Fruit fly (Drosophila melanogaster) whole organism, embryonic: ENCODE results near the gene CG4660.

Experiments
- CG1024 ChIP-seq: fragments of 200-800 bp; sonication (Bioruptor generic); IDR thresholded peaks from 2 replicates; pipeline ENCODE4 v1.3.6; 2022; ENCODE audit warnings: missing biosample characterization, missing genetic modification characterization
- CG10321 ChIP-seq: fragments of 200-800 bp; sonication (Bioruptor generic); IDR thresholded peaks from 2 replicates; pipeline ENCODE4 v1.3.6; 2022; ENCODE audit warnings: missing biosample characterization, missing genetic modification characterization
- CG11085 ChIP-seq: fragments of 200-800 bp; sonication (Bioruptor generic); IDR thresholded peaks from 2 replicates; pipeline ENCODE4 v1.3.6; 2022; ENCODE audit warnings: missing biosample characterization, missing genetic modification characterization
- CG11723 ChIP-seq: fragments of 200-800 bp; sonication (Bioruptor generic); optimal IDR thresholded peaks from 2 replicates; lab custom pipeline; 2017; ENCODE audit warnings: missing biosample characterization, mild to moderate bottlenecking, missing genetic modification characterization
- CG12769 ChIP-seq: fragments of 200-800 bp; sonication (Bioruptor generic); optimal IDR thresholded peaks from 2 replicates; lab custom pipeline; 2019; ENCODE audit warnings: missing biosample characterization, mild to moderate bottlenecking, missing genetic modification characterization, moderate library complexity
- CG15514 ChIP-seq: fragments of 200-800 bp; sonication (Bioruptor generic); optimal IDR thresholded peaks from 3 replicates; lab custom pipeline; 2017; ENCODE audit warnings: missing biosample characterization, missing genetic modification characterization, mild to moderate bottlenecking, moderate library complexity, missing genetic modification reagents
- CG16813 ChIP-seq: fragments of 200-800 bp; sonication (Bioruptor generic); IDR thresholded peaks from 3 replicates; pipeline ENCODE4 v1.3.6; 2022; ENCODE audit warnings: missing biosample characterization, missing genetic modification characterization; ENCODE audit not compliant: partially characterized antibody
- CG17912 ChIP-seq: fragments of 200-800 bp; sonication (Bioruptor generic); optimal IDR thresholded peaks from 2 replicates; lab custom pipeline; 2018; ENCODE audit warnings: missing biosample characterization, mild to moderate bottlenecking, missing genetic modification characterization
- CG18262 ChIP-seq: fragments of 200-800 bp; optimal IDR thresholded peaks from 3 replicates; lab custom pipeline; 2019; ENCODE audit warnings: missing biosample characterization, mild to moderate bottlenecking, missing genetic modification characterization, moderate library complexity
- CG2120 ChIP-seq: fragments of 200-800 bp; sonication (Bioruptor generic); optimal IDR thresholded peaks from 3 replicates; lab custom pipeline; 2016; ENCODE audit warnings: missing biosample characterization, missing genetic modification characterization
- CG2712 ChIP-seq: fragments of 200-800 bp; optimal IDR thresholded peaks from 3 replicates; lab custom pipeline; 2019; ENCODE audit warnings: missing biosample characterization, mild to moderate bottlenecking, missing genetic modification characterization, moderate library complexity
- CG3281 ChIP-seq: fragments of 200-800 bp; sonication (Bioruptor generic); optimal IDR thresholded peaks from 3 replicates; lab custom pipeline; 2017; ENCODE audit warnings: missing biosample characterization, mild to moderate bottlenecking, missing genetic modification characterization
- CG34224 ChIP-seq: fragments of 200-800 bp; sonication (Bioruptor generic); IDR thresholded peaks from 3 replicates; pipeline ENCODE4 v1.3.6; 2022; ENCODE audit warnings: missing biosample characterization, missing genetic modification characterization; ENCODE audit not compliant: partially characterized antibody
- CG6765 ChIP-seq: fragments of 200-800 bp; sonication (Bioruptor generic); optimal IDR thresholded peaks from 3 replicates; lab custom pipeline; 2017; ENCODE audit warnings: missing biosample characterization, mild to moderate bottlenecking, missing genetic modification characterization
- CG7357 ChIP-seq: fragments of 200-800 bp; sonication (Bioruptor generic); IDR thresholded peaks from 3 replicates; pipeline ENCODE4 v1.3.6; 2022; ENCODE audit warnings: missing biosample characterization, missing genetic modification characterization
- CG7963 ChIP-seq: fragments of 200-800 bp; sonication (Bioruptor generic); IDR thresholded peaks from 3 replicates; pipeline ENCODE4 v1.3.6; 2022; ENCODE audit warnings: missing biosample characterization, missing genetic modification characterization; ENCODE audit not compliant: partially characterized antibody
- Camta ChIP-seq: fragments of 200-800 bp; sonication (Bioruptor generic); optimal IDR thresholded peaks from 2 replicates; lab custom pipeline; 2016; ENCODE audit warnings: missing biosample characterization, missing genetic modification characterization
- CkIIα-i1 ChIP-seq: fragments of 200-800 bp; sonication (Bioruptor generic); IDR thresholded peaks from 2 replicates; pipeline ENCODE4 v1.3.6; 2022; ENCODE audit warnings: missing biosample characterization, missing genetic modification characterization
- Dp ChIP-seq: fragments of 200-800 bp; sonication (Bioruptor generic); optimal IDR thresholded peaks from 2 replicates; lab custom pipeline; 2018; ENCODE audit warnings: missing biosample characterization, mild to moderate bottlenecking, missing genetic modification characterization, moderate library complexity
- E2f2 ChIP-seq: fragments of 200-800 bp; sonication (Bioruptor generic); IDR thresholded peaks from 2 replicates; pipeline ENCODE4 v1.3.6; 2022; ENCODE audit warnings: missing biosample characterization, missing genetic modification characterization
- ERR ChIP-seq: fragments of 200-800 bp; sonication (Bioruptor generic); optimal IDR thresholded peaks from 2 replicates; lab custom pipeline; 2016; ENCODE audit warnings: missing biosample characterization, missing genetic modification characterization
- H15 ChIP-seq: fragments of 200-800 bp; sonication (Bioruptor generic); IDR thresholded peaks from 3 replicates; pipeline ENCODE4 v1.3.6; 2022; ENCODE audit warnings: missing biosample characterization, missing genetic modification characterization
- HmgD ChIP-seq: fragments of 200-800 bp; sonication (Bioruptor generic); optimal IDR thresholded peaks from 3 replicates; lab custom pipeline; 2016; ENCODE audit warnings: missing biosample characterization, missing genetic modification characterization
- Myb ChIP-seq: fragments of 200-800 bp; sonication (Bioruptor generic); optimal IDR thresholded peaks from 2 replicates; lab custom pipeline; 2016; ENCODE audit warnings: missing biosample characterization, missing genetic modification characterization
- Neu2 ChIP-seq: fragments of 200-800 bp; sonication (Bioruptor generic); optimal IDR thresholded peaks from 3 replicates; lab custom pipeline; 2016; ENCODE audit warnings: missing biosample characterization, missing genetic modification characterization, borderline replicate concordance
- Oli ChIP-seq: fragments of 200-800 bp; sonication (Bioruptor generic); optimal IDR thresholded peaks from 2 replicates; lab custom pipeline; 2018; ENCODE audit warnings: missing biosample characterization, mild to moderate bottlenecking, missing genetic modification characterization, moderate library complexity
- Ptx1 ChIP-seq: fragments of 200-800 bp; sonication (Bioruptor generic); IDR thresholded peaks from 2 replicates; pipeline ENCODE4 v1.3.6; 2022; ENCODE audit warnings: missing biosample characterization, missing genetic modification characterization
- Rx ChIP-seq: fragments of 200-800 bp; sonication (Bioruptor generic); IDR thresholded peaks from 2 replicates; pipeline ENCODE4 v1.3.6; 2022; ENCODE audit warnings: missing biosample characterization, missing genetic modification characterization
- Six4 ChIP-seq: fragments of 200-800 bp; sonication (Bioruptor generic); optimal IDR thresholded peaks from 2 replicates; lab custom pipeline; 2016; ENCODE audit warnings: missing biosample characterization, missing genetic modification characterization
- Spps ChIP-seq: fragments of 200-800 bp; sonication (Bioruptor generic); optimal IDR thresholded peaks from 2 replicates; lab custom pipeline; 2018; ENCODE audit warnings: missing biosample characterization, mild to moderate bottlenecking, missing genetic modification characterization
- YL-1 ChIP-seq: fragments of 200-800 bp; sonication (Bioruptor generic); optimal IDR thresholded peaks from 3 replicates; lab custom pipeline; 2017; ENCODE audit warnings: missing biosample characterization, mild to moderate bottlenecking, missing genetic modification characterization
- ac ChIP-seq: fragments of 200-800 bp; sonication (Bioruptor generic); optimal IDR thresholded peaks from 3 replicates; lab custom pipeline; 2017; ENCODE audit warnings: missing biosample characterization, mild to moderate bottlenecking, missing genetic modification characterization
- amos ChIP-seq: fragments of 200-800 bp; sonication (Bioruptor generic); IDR thresholded peaks from 2 replicates; pipeline ENCODE4 v1.3.6; 2022; ENCODE audit warnings: missing biosample characterization, missing genetic modification characterization; ENCODE audit not compliant: partially characterized antibody
- bcd ChIP-seq: fragments of 200-800 bp; sonication (Bioruptor generic); optimal IDR thresholded peaks from 2 replicates; lab custom pipeline; 2017; ENCODE audit warnings: missing biosample characterization, mild to moderate bottlenecking, missing genetic modification characterization
- bigmax ChIP-seq: fragments of 200-800 bp; sonication (Bioruptor generic); optimal IDR thresholded peaks from 2 replicates; lab custom pipeline; 2018; ENCODE audit warnings: missing biosample characterization, mild to moderate bottlenecking, missing genetic modification characterization
- da ChIP-seq: fragments of 200-800 bp; sonication (Bioruptor generic); optimal IDR thresholded peaks from 2 replicates; lab custom pipeline; 2016; ENCODE audit warnings: missing biosample characterization, missing genetic modification characterization
- eve ChIP-seq, 2 experiments: fragments of >200 bp; optimal IDR thresholded peaks; 2 replicates each; lab custom pipeline; 2017; ENCODE audit warnings: missing biosample characterization in 2 of 2, missing genetic modification characterization in 2 of 2
- ewg ChIP-seq: fragments of 200-800 bp; sonication (Bioruptor generic); optimal IDR thresholded peaks from 3 replicates; lab custom pipeline; 2017; ENCODE audit warnings: mild to moderate bottlenecking, missing biosample characterization, missing genetic modification reagents, missing genetic modification characterization
- eyg ChIP-seq: fragments of 200-800 bp; sonication (Bioruptor generic); optimal IDR thresholded peaks from 3 replicates; lab custom pipeline; 2016; ENCODE audit warnings: missing biosample characterization, missing genetic modification characterization
- fd3F ChIP-seq: fragments of 200-800 bp; sonication (Bioruptor generic); optimal IDR thresholded peaks from 2 replicates; lab custom pipeline; 2018; ENCODE audit warnings: missing biosample characterization, mild to moderate bottlenecking, missing genetic modification characterization, moderate library complexity
- ftz-f1 ChIP-seq: fragments of 200-800 bp; sonication (Bioruptor generic); optimal IDR thresholded peaks from 2 replicates; lab custom pipeline; 2016; ENCODE audit warnings: missing biosample characterization, missing genetic modification characterization
- gem ChIP-seq: fragments of 200-800 bp; sonication (Bioruptor generic); optimal IDR thresholded peaks from 2 replicates; lab custom pipeline; 2019; ENCODE audit warnings: missing biosample characterization, mild to moderate bottlenecking, missing genetic modification characterization, moderate library complexity
- lbe ChIP-seq: fragments of 200-800 bp; sonication (Bioruptor generic); optimal IDR thresholded peaks from 2 replicates; lab custom pipeline; 2016; ENCODE audit warnings: missing biosample characterization, mild to moderate bottlenecking, missing genetic modification characterization
- maf-S ChIP-seq: fragments of 200-800 bp; sonication (Bioruptor generic); optimal IDR thresholded peaks from 2 replicates; lab custom pipeline; 2016; ENCODE audit warnings: missing biosample characterization, missing genetic modification characterization
- oc ChIP-seq: fragments of 200-800 bp; sonication (Bioruptor generic); optimal IDR thresholded peaks from 2 replicates; lab custom pipeline; 2018; ENCODE audit warnings: missing biosample characterization, mild to moderate bottlenecking, missing genetic modification characterization, moderate library complexity
- sug ChIP-seq: fragments of 200-800 bp; optimal IDR thresholded peaks from 2 replicates; lab custom pipeline; 2019; ENCODE audit warnings: missing biosample characterization, mild to moderate bottlenecking, missing genetic modification characterization, moderate library complexity
- tin ChIP-seq: fragments of 200-800 bp; sonication (Bioruptor generic); optimal IDR thresholded peaks from 3 replicates; lab custom pipeline; 2016; ENCODE audit warnings: missing biosample characterization, missing genetic modification characterization
- vnd ChIP-seq: fragments of 200-800 bp; sonication (Bioruptor generic); IDR thresholded peaks from 3 replicates; pipeline ENCODE4 v1.3.6; 2022; ENCODE audit warnings: missing biosample characterization, missing genetic modification characterization; ENCODE audit not compliant: partially characterized antibody
- zen2 ChIP-seq: fragments of 200-800 bp; sonication (Bioruptor generic); IDR thresholded peaks from 3 replicates; pipeline ENCODE4 v1.3.6; 2022; ENCODE audit warnings: missing biosample characterization, missing genetic modification characterization; ENCODE audit not compliant: partially characterized antibody

The CG4660 gene

dm6 chrX:6037180-6037946 lies 43.8 kb downstream of the CG4660 start, which contains the start of the genes rux and MCTS1 (continued):
- TF ChIP-seq amos (GFP tag; lab: Robert Waterston, UW), result peak; percentile 94
- TF ChIP-seq Camta (GFP tag; lab: Kevin White, UChicago), result peak; percentile 32
- TF ChIP-seq CG6765 (GFP tag; lab: Kevin White, UChicago), result no peak
- TF ChIP-seq CG12769, result peak; percentile 28
- TF ChIP-seq Myb (GFP tag; lab: Kevin White, UChicago), result peak; percentile 1
- peak; percentile 14 for TF ChIP-seq CG15514 (GFP tag; lab: Kevin White, UChicago)
- TF ChIP-seq ERR (GFP tag; lab: Kevin White, UChicago), result no peak
- TF ChIP-seq CkIIα-i1 (GFP tag; lab: Robert Waterston, UW), result no peak
- TF ChIP-seq zen2, result peak; percentile 90
- TF ChIP-seq CG10321, result no peak
- no peak for TF ChIP-seq ftz-f1 (GFP tag; lab: Kevin White, UChicago)
- peak; percentile 28 for TF ChIP-seq YL-1 (GFP tag; lab: Kevin White, UChicago)
- peak; percentile 37 for TF ChIP-seq Ptx1 (GFP tag; lab: Robert Waterston, UW)
- TF ChIP-seq ac (GFP tag; lab: Kevin White, UChicago), result no peak
- peak; percentile 89 for TF ChIP-seq CG7963 (GFP tag; lab: Robert Waterston, UW)
- peak; percentile 82 for TF ChIP-seq CG34224 (GFP tag; lab: Robert Waterston, UW)
- TF ChIP-seq da (GFP tag; lab: Kevin White, UChicago), result no peak
- TF ChIP-seq Six4 (GFP tag; lab: Kevin White, UChicago), result no peak
- TF ChIP-seq eve (GFP tag; optimal IDR thresholded peaks at IDR 0.05; lab: Kevin White, UChicago), result no peak
- TF ChIP-seq maf-S (GFP tag; lab: Kevin White, UChicago), result no peak
- TF ChIP-seq Spps (tag; lab: Kevin White, UChicago), result no peak
- peak; percentile 56 for TF ChIP-seq CG2120 (GFP tag; lab: Kevin White, UChicago)
- no peak for TF ChIP-seq Rx (GFP tag; lab: Robert Waterston, UW)
- TF ChIP-seq E2f2 (GFP tag; lab: Robert Waterston, UW), result peak; percentile 32; the same call in 1 of the 2 replicates
- TF ChIP-seq bigmax (GFP tag; lab: Kevin White, UChicago), result no peak
- no peak for TF ChIP-seq oc (tag; lab: Kevin White, UChicago)
- no peak for TF ChIP-seq CG7357 (GFP tag; lab: Robert Waterston, UW)
- TF ChIP-seq ewg (GFP tag; lab: Kevin White, UChicago), result no peak
- TF ChIP-seq lbe (GFP tag; lab: Kevin White, UChicago), result peak; percentile 40
- peak; percentile 14 for TF ChIP-seq CG2712 (tag; lab: Kevin White, UChicago)
- TF ChIP-seq CG11723 (GFP tag; lab: Kevin White, UChicago), result no peak
- peak; percentile 92 for TF ChIP-seq vnd (GFP tag; lab: Robert Waterston, UW)
- no peak for TF ChIP-seq H15 (GFP tag; lab: Robert Waterston, UW)
- no peak for TF ChIP-seq fd3F (GFP tag; lab: Kevin White, UChicago)
- peak; percentile 31 for TF ChIP-seq sug (tag; lab: Kevin White, UChicago)
- peak; percentile 97 for TF ChIP-seq CG16813 (GFP tag; lab: Robert Waterston, UW)
- no peak for TF ChIP-seq CG17912 (GFP tag; lab: Kevin White, UChicago)
- TF ChIP-seq Neu2, result no peak
- no peak for TF ChIP-seq CG1024 (GFP tag; lab: Robert Waterston, UW)
- TF ChIP-seq Dp (GFP tag; lab: Kevin White, UChicago), result peak; percentile 20
- TF ChIP-seq Oli (tag; lab: Kevin White, UChicago), result peak; percentile 6
- peak; percentile 22 for TF ChIP-seq tin (GFP tag; lab: Kevin White, UChicago)
- peak; percentile 25 for TF ChIP-seq CG18262 (tag; lab: Kevin White, UChicago)
- TF ChIP-seq eyg (GFP tag; lab: Kevin White, UChicago), result no peak
- TF ChIP-seq gem, result peak; percentile 24
- TF ChIP-seq CG3281 (GFP tag; lab: Kevin White, UChicago), result no peak
- peak; percentile 31 for TF ChIP-seq bcd (GFP tag; lab: Kevin White, UChicago)
- no peak for TF ChIP-seq CG11085 (GFP tag; lab: Robert Waterston, UW)
- TF ChIP-seq HmgD (GFP tag; lab: Kevin White, UChicago), result no peak
